Fruit fly (Drosophila melanogaster) whole organism, embryonic: Measurements from ENCODE around the gene CG17364.

Experiments used
- Blimp-1 ChIP-seq: fragments of 200-800 bp; sonication (Bioruptor generic); optimal IDR thresholded peaks from 3 replicates; lab custom pipeline; 2018; ENCODE audit warnings: missing biosample characterization, missing genetic modification characterization, mild to moderate bottlenecking, moderate library complexity, missing genetic modification reagents
- CG10147 ChIP-seq: fragments of 200-800 bp; sonication (Bioruptor generic); optimal IDR thresholded peaks from 2 replicates; lab custom pipeline; 2019; ENCODE audit warnings: missing biosample characterization, mild to moderate bottlenecking, missing genetic modification characterization, moderate library complexity
- CG10209 ChIP-seq: fragments of 200-800 bp; sonication (Bioruptor generic); optimal IDR thresholded peaks from 3 replicates; lab custom pipeline; 2017; ENCODE audit warnings: missing biosample characterization, mild to moderate bottlenecking, missing genetic modification characterization, missing genetic modification reagents
- CG10267 ChIP-seq: fragments of 200-800 bp; sonication (Bioruptor generic); optimal IDR thresholded peaks from 2 replicates; lab custom pipeline; 2018; ENCODE audit warnings: missing biosample characterization, mild to moderate bottlenecking, missing genetic modification characterization, moderate library complexity
- CG10431 ChIP-seq: fragments of 200-800 bp; sonication (Bioruptor generic); optimal IDR thresholded peaks from 3 replicates; lab custom pipeline; 2018; ENCODE audit warnings: missing biosample characterization, mild to moderate bottlenecking, missing genetic modification characterization
- CG12104 ChIP-seq: fragments of 200-800 bp; sonication (Bioruptor generic); optimal IDR thresholded peaks from 3 replicates; lab custom pipeline; 2016; ENCODE audit warnings: missing biosample characterization, missing genetic modification characterization
- CG12299 ChIP-seq: fragments of 200-800 bp; sonication (Bioruptor generic); optimal IDR thresholded peaks from 2 replicates; lab custom pipeline; 2018; ENCODE audit warnings: missing biosample characterization, mild to moderate bottlenecking, missing genetic modification characterization
- CG13123 ChIP-seq: fragments of 200-800 bp; sonication (Bioruptor generic); optimal IDR thresholded peaks from 2 replicates; lab custom pipeline; 2016; ENCODE audit warnings: missing biosample characterization, missing genetic modification characterization
- CG13624 ChIP-seq: fragments of 200-800 bp; sonication (Bioruptor generic); optimal IDR thresholded peaks from 2 replicates; lab custom pipeline; 2016; ENCODE audit warnings: missing biosample characterization, missing genetic modification characterization
- CG14441 ChIP-seq: fragments of 200-800 bp; sonication (Bioruptor generic); IDR thresholded peaks from 2 replicates; pipeline ENCODE4 v1.3.6; 2022; ENCODE audit warnings: missing biosample characterization, missing genetic modification characterization
- CG14710 ChIP-seq: fragments of 200-800 bp; sonication (Bioruptor generic); optimal IDR thresholded peaks from 3 replicates; lab custom pipeline; 2019; ENCODE audit warnings: missing biosample characterization, mild to moderate bottlenecking, missing genetic modification characterization, moderate library complexity
- CG16813 ChIP-seq: fragments of 200-800 bp; sonication (Bioruptor generic); IDR thresholded peaks from 3 replicates; pipeline ENCODE4 v1.3.6; 2022; ENCODE audit warnings: missing biosample characterization, missing genetic modification characterization; ENCODE audit not compliant: partially characterized antibody
- CG32767 ChIP-seq: fragments of 200-800 bp; sonication (Bioruptor generic); IDR thresholded peaks from 2 replicates; pipeline ENCODE4 v1.3.6; 2022; ENCODE audit warnings: missing biosample characterization, missing genetic modification characterization
- CG32772 ChIP-seq: fragments of 200-800 bp; sonication (Bioruptor generic); IDR thresholded peaks from 2 replicates; pipeline ENCODE4 v1.3.6; 2022; ENCODE audit warnings: missing biosample characterization, missing genetic modification characterization
- CG3847 ChIP-seq: fragments of 200-800 bp; sonication (Bioruptor generic); IDR thresholded peaks from 2 replicates; pipeline ENCODE4 v1.3.6; 2022; ENCODE audit warnings: missing biosample characterization, missing genetic modification characterization
- CG7372 ChIP-seq: fragments of 200-800 bp; sonication (Bioruptor generic); IDR thresholded peaks from 2 replicates; pipeline ENCODE4 v1.3.6; 2022; ENCODE audit warnings: missing biosample characterization, missing genetic modification characterization
- CG7839 ChIP-seq: fragments of 200-800 bp; sonication (Bioruptor generic); optimal IDR thresholded peaks from 3 replicates; lab custom pipeline; 2018; ENCODE audit warnings: missing biosample characterization, mild to moderate bottlenecking, missing genetic modification characterization, moderate library complexity
- CG8478 ChIP-seq: fragments of >200 bp; optimal IDR thresholded peaks from 2 replicates; lab custom pipeline; 2018
- CG9609 ChIP-seq: fragments of 200-800 bp; sonication (Bioruptor generic); optimal IDR thresholded peaks from 3 replicates; lab custom pipeline; 2016; ENCODE audit warnings: missing biosample characterization, missing genetic modification characterization
- CG9797 ChIP-seq: fragments of 200-800 bp; sonication (Bioruptor generic); optimal IDR thresholded peaks from 3 replicates; lab custom pipeline; 2018; ENCODE audit warnings: missing biosample characterization, mild to moderate bottlenecking, missing genetic modification characterization
- CHES-1-like ChIP-seq: fragments of 200-800 bp; sonication (Bioruptor generic); optimal IDR thresholded peaks from 2 replicates; lab custom pipeline; 2016; ENCODE audit warnings: missing biosample characterization, missing genetic modification characterization
- Dbx ChIP-seq: fragments of 200-800 bp; sonication (Bioruptor generic); IDR thresholded peaks from 3 replicates; pipeline ENCODE4 v1.3.6; 2022; ENCODE audit warnings: missing biosample characterization, missing genetic modification characterization
- Drgx ChIP-seq: fragments of 200-800 bp; sonication (Bioruptor generic); IDR thresholded peaks from 2 replicates; pipeline ENCODE4 v1.3.6; 2022; ENCODE audit warnings: missing biosample characterization, missing genetic modification characterization
- Mad ChIP-seq: fragments of 200-800 bp; sonication (Bioruptor generic); optimal IDR thresholded peaks from 2 replicates; lab custom pipeline; 2016; ENCODE audit warnings: missing biosample characterization, missing genetic modification characterization
- Nf-YC ChIP-seq: fragments of 200-800 bp; optimal IDR thresholded peaks from 3 replicates; lab custom pipeline; 2019; ENCODE audit warnings: missing biosample characterization, mild to moderate bottlenecking, missing genetic modification characterization, moderate library complexity
- ato ChIP-seq: fragments of 200-800 bp; sonication (Bioruptor generic); IDR thresholded peaks from 2 replicates; pipeline ENCODE4 v1.3.6; 2022; ENCODE audit warnings: missing biosample characterization, missing genetic modification characterization; ENCODE audit not compliant: partially characterized antibody
- bab2 ChIP-seq: fragments of 200-800 bp; sonication (Bioruptor generic); optimal IDR thresholded peaks from 2 replicates; lab custom pipeline; 2016; ENCODE audit warnings: missing biosample characterization, missing genetic modification characterization
- bcd ChIP-seq: fragments of 200-800 bp; sonication (Bioruptor generic); optimal IDR thresholded peaks from 2 replicates; lab custom pipeline; 2017; ENCODE audit warnings: missing biosample characterization, mild to moderate bottlenecking, missing genetic modification characterization
- cato ChIP-seq: fragments of 200-800 bp; sonication (Bioruptor generic); optimal IDR thresholded peaks from 2 replicates; lab custom pipeline; 2016; ENCODE audit warnings: missing biosample characterization, missing genetic modification characterization, borderline replicate concordance
- chm ChIP-seq: fragments of 200-800 bp; sonication (Bioruptor generic); IDR thresholded peaks from 2 replicates; pipeline ENCODE4 v1.3.6; 2022; ENCODE audit warnings: missing biosample characterization, missing genetic modification characterization
- corto ChIP-seq: fragments of 200-800 bp; sonication (Bioruptor generic); optimal IDR thresholded peaks from 2 replicates; lab custom pipeline; 2016; ENCODE audit warnings: missing biosample characterization, mild to moderate bottlenecking, missing genetic modification characterization, moderate library complexity
- croc ChIP-seq: fragments of 200-800 bp; sonication (Bioruptor generic); conservative IDR thresholded peaks from 3 replicates; pipeline ENCODE4 v1.3.6; 2022; ENCODE audit warnings: missing biosample characterization, missing genetic modification characterization
- da ChIP-seq: fragments of 200-800 bp; sonication (Bioruptor generic); optimal IDR thresholded peaks from 2 replicates; lab custom pipeline; 2016; ENCODE audit warnings: missing biosample characterization, missing genetic modification characterization
- dati ChIP-seq: fragments of 200-800 bp; sonication (Bioruptor generic); IDR thresholded peaks from 2 replicates; pipeline ENCODE4 v1.3.6; 2022; ENCODE audit warnings: missing biosample characterization, missing genetic modification characterization
- disco-r ChIP-seq: fragments of 200-800 bp; sonication (Bioruptor generic); optimal IDR thresholded peaks from 2 replicates; lab custom pipeline; 2016; ENCODE audit warnings: missing biosample characterization, missing genetic modification characterization
- eyg ChIP-seq: fragments of 200-800 bp; sonication (Bioruptor generic); optimal IDR thresholded peaks from 3 replicates; lab custom pipeline; 2016; ENCODE audit warnings: missing biosample characterization, missing genetic modification characterization
- grn ChIP-seq: fragments of 200-800 bp; sonication (Bioruptor generic); optimal IDR thresholded peaks from 3 replicates; lab custom pipeline; 2017; ENCODE audit warnings: missing biosample characterization, missing genetic modification characterization
- gt ChIP-seq: fragments of 200-800 bp; sonication (Bioruptor generic); IDR thresholded peaks from 2 replicates; pipeline ENCODE4 v1.3.6; 2022; ENCODE audit warnings: missing biosample characterization, missing genetic modification characterization
- ind ChIP-seq: fragments of 200-800 bp; sonication (Bioruptor generic); optimal IDR thresholded peaks from 3 replicates; lab custom pipeline; 2016; ENCODE audit warnings: missing biosample characterization, missing genetic modification characterization
- klu ChIP-seq: fragments of 200-800 bp; sonication (Bioruptor generic); IDR thresholded peaks from 2 replicates; pipeline ENCODE4 v1.3.6; 2022; ENCODE audit warnings: missing biosample characterization, missing genetic modification characterization
- nau ChIP-seq: fragments of 200-800 bp; sonication (Bioruptor generic); optimal IDR thresholded peaks from 3 replicates; lab custom pipeline; 2017; ENCODE audit warnings: missing biosample characterization, mild to moderate bottlenecking, missing genetic modification characterization, missing genetic modification reagents
- peb ChIP-seq: fragments of 200-800 bp; sonication (Bioruptor generic); IDR thresholded peaks from 2 replicates; pipeline ENCODE4 v1.3.6; 2022; ENCODE audit warnings: missing biosample characterization, missing genetic modification characterization
- pfk ChIP-seq: fragments of 200-800 bp; sonication (Bioruptor generic); optimal IDR thresholded peaks from 2 replicates; lab custom pipeline; 2018; ENCODE audit warnings: missing biosample characterization, mild to moderate bottlenecking, missing genetic modification characterization, moderate library complexity
- pho ChIP-seq: fragments of 200-800 bp; sonication (Bioruptor generic); optimal IDR thresholded peaks from 2 replicates; lab custom pipeline; 2016; ENCODE audit warnings: missing biosample characterization, missing genetic modification characterization
- tio ChIP-seq: fragments of 200-800 bp; sonication (Bioruptor generic); optimal IDR thresholded peaks from 2 replicates; lab custom pipeline; 2017; ENCODE audit warnings: missing biosample characterization, missing genetic modification characterization, inconsistent platforms
- toy ChIP-seq: fragments of 200-800 bp; sonication (Bioruptor generic); IDR thresholded peaks from 2 replicates; pipeline ENCODE4 v1.3.6; 2022; ENCODE audit warnings: missing biosample characterization, missing genetic modification characterization
- ttk ChIP-seq: fragments of 200-800 bp; sonication (Bioruptor generic); IDR thresholded peaks from 2 replicates; pipeline ENCODE4 v2.1.2; 2022; ENCODE audit warnings: missing biosample characterization, missing genetic modification characterization
- usp ChIP-seq: fragments of >200 bp; optimal IDR thresholded peaks from 2 replicates; lab custom pipeline; 2017; ENCODE audit warnings: missing biosample characterization, missing genetic modification characterization
- wek ChIP-seq: fragments of 200-800 bp; sonication (Bioruptor generic); optimal IDR thresholded peaks from 3 replicates; lab custom pipeline; 2018; ENCODE audit warnings: missing biosample characterization, mild to moderate bottlenecking, missing genetic modification characterization, moderate library complexity

CG17364 gene

DNA sequence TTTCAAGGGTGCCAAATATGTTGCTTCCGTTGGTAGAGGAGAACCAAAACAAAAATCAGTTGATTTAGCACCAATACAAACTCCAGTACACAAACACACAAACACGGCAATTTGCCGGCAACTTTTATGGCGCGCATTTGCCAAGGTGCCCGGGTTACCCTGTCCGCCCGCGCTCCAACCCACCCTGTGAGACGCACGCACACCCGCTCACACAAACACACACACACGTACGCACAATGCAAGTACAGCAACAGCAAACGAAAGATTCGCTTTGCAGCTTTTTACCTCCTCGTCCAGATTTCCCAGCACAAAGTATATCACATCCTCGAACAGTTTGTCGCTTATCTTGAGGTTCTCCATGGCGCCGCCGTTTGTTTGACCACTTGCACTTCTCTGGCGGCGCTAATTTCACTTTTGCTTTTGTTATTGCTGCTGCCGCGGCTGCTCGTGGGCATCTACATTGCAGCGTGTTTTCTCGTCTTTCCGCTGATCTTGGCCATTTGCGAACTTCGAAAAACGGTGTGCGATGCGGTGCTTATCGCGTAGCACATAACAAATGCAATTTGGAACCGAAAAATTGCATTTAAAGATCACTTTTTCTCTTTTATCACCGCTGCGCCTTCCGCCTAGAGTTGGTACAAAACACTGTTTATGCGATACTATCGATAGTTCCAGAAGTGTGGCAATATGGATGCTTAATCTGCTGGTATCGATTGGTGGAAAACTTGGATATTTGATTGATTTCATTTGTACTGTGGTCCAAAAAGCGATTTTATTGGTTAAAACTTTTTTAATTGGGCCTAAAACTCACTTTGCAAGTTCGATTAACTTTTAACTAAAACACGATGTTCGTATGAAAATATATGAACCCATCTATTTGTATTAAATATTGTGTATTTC lies 35.5 kb upstream of the CG17364 start, which contains the start of gene Ptip (continued):
- TF ChIP-seq Drgx (GFP tag; lab: Robert Waterston, UW) (peak; percentile 38; the same call in 1 of the 2 replicates), CG10267 (tag; lab: Kevin White, UChicago) (peak; percentile 40), CG13123 (no peak), CG10431 (peak; percentile 71), pfk (peak; percentile 40), ttk (GFP tag; lab: Robert Waterston, UW) (no peak), disco-r (GFP tag; lab: Kevin White, UChicago) (no peak), bab2 (GFP tag; lab: Kevin White, UChicago) (no peak), ato (GFP tag; lab: Robert Waterston, UW) (peak; percentile 97), peb (no peak), gt (GFP tag; lab: Robert Waterston, UW) (no peak), CG8478 (lab: Kevin White, UChicago) (peak; percentile 71), ind (GFP tag; lab: Kevin White, UChicago) (no peak), cato (GFP tag; lab: Kevin White, UChicago) (no peak), CG12299 (tag; lab: Kevin White, UChicago) (no peak), CG7839 (no peak), CG9609 (peak; percentile 1), CG32767 (GFP tag; lab: Robert Waterston, UW) (no peak), pho (GFP tag; lab: Kevin White, UChicago) (peak; percentile 6), CG14710 (peak; percentile 79), CHES-1-like (peak; percentile 62), CG14441 (GFP tag; lab: Robert Waterston, UW) (no peak), eyg (GFP tag; lab: Kevin White, UChicago) (no peak), tio (GFP tag; lab: Kevin White, UChicago) (no peak), toy (GFP tag; lab: Robert Waterston, UW) (no peak), CG16813 (peak; percentile 98), klu (GFP tag; lab: Robert Waterston, UW) (no peak), chm (GFP tag; lab: Robert Waterston, UW) (peak; percentile 62), Dbx (GFP tag; lab: Robert Waterston, UW) (peak; percentile 46; the same call in 1 of the 3 replicates), corto (GFP tag; lab: Kevin White, UChicago) (no peak), wek (peak; percentile 80), da (no peak), CG13624 (GFP tag; lab: Kevin White, UChicago) (peak; percentile 40), Mad (GFP tag; lab: Kevin White, UChicago) (no peak), bcd (peak; percentile 89), CG32772 (GFP tag; lab: Robert Waterston, UW) (no peak), Blimp-1 (GFP tag; lab: Kevin White, UChicago) (peak; percentile 94), Nf-YC (tag; lab: Kevin White, UChicago) (no peak), CG10209 (GFP tag; lab: Kevin White, UChicago) (no peak), nau (GFP tag; lab: Kevin White, UChicago) (no peak), CG12104 (GFP tag; lab: Kevin White, UChicago) (no peak), grn (GFP tag; lab: Kevin White, UChicago) (no peak), CG9797 (GFP tag; lab: Kevin White, UChicago) (peak; percentile 29), usp (GFP tag; lab: Kevin White, UChicago) (no peak), CG3847 (GFP tag; lab: Robert Waterston, UW) (0 out of 2 replicates have a peak, but pooled peaks have one; percentile 26), croc (GFP tag; lab: Robert Waterston, UW) (no peak), CG7372 (GFP tag; lab: Robert Waterston, UW) (no peak), dati (GFP tag; lab: Robert Waterston, UW) (no peak), CG10147 (GFP tag; lab: Kevin White, UChicago) (no peak)
